Worm (Caenorhabditis elegans): ENCODE data around the gene npr-3.

- TF ChIP-seq ama-1 (optimal IDR thresholded peaks at IDR 0.05) = no peak
- no peak for TF ChIP-seq nhr-11 (tag; optimal IDR thresholded peaks at IDR 0.05)
- no peak for TF ChIP-seq gmeb-2 (tag; optimal IDR thresholded peaks at IDR 0.05)
- TF ChIP-seq hlh-13 (GFP tag; optimal IDR thresholded peaks at IDR 0.05) = no peak
- TF ChIP-seq pqm-1 (tag; optimal IDR thresholded peaks at IDR 0.05) = no peak
- TF ChIP-seq fax-1 (tag; optimal IDR thresholded peaks at IDR 0.05) = no peak
- TF ChIP-seq nfya-1 (tag; optimal IDR thresholded peaks at IDR 0.05) = no peak
- no peak for TF ChIP-seq nhr-232 (tag; optimal IDR thresholded peaks at IDR 0.05)
- no peak for TF ChIP-seq pha-4 (tag; optimal IDR thresholded peaks at IDR 0.05)
- no peak for TF ChIP-seq rnt-1 (tag; optimal IDR thresholded peaks at IDR 0.05)
- no peak for TF ChIP-seq unc-3 (GFP tag; conservative IDR thresholded peaks at IDR 0.05)
- no peak for TF ChIP-seq unc-3 (tag; optimal IDR thresholded peaks at IDR 0.05)
Measured at ce11 chrIV:11459684-11460083, at the start of gene npr-3.
